Fruit fly (Drosophila melanogaster) whole organism, larva: Measurements from ENCODE around the gene CG14968.

Source experiments
- noc ChIP-seq: fragments of 200-800 bp; sonication (Bioruptor generic); optimal IDR thresholded peaks from 3 replicates; lab custom pipeline; 2019; ENCODE audit warnings: missing biosample characterization, mild to moderate bottlenecking, missing genetic modification characterization, moderate library complexity

Gene CG14968

DNA sequence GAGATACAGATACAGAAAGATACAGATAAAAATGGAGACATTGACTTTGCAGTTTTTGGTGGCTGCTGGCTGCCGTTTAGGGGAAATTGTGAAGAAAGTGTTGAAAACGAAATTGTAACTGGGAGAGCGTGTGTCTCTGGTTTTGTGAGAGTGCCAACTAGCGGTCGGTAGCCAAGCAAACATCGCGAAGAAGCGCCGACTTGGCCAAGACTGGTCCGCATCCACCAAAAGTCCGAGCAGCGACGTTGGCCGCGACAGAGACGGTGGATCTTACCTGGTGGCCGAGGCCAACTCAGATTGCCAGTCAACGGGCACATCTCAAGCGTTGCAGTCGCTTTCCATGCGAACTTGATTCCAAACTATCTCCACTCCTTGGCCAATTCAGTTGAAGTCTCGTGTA, 32.2 kb downstream of the CG14968 start, which contains the start of gene CG14960:
TSS of gene CG14960 (plus strand) at position 301 of the 400 bp plus-strand sequence.
- TF ChIP-seq noc (tag; lab: Kevin White, UChicago) = no peak

DNA sequence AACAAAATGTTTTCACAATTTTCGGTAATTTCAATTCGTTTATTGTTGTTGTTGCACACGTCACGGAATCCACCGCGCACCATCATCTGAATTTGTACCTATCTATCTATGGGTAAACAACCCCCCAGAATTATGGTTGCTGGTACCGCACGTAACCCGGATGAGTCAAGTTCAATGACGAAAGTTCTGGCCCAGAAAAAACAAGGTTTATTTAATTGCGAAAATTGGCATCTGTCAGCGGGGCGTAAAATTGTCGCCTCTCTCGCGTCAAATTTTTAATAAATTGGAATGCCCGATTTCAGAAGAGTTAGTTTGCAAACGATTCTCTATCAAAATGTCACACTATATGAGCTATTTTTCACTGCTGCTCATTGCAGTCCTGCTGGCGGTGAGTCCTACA, 34.8 kb downstream of the CG14968 start, which contains the start of gene CG34265:
TSS of gene CG34265 (plus strand) at position 301 of the 400 bp plus-strand sequence.
- no peak for TF ChIP-seq noc (tag; lab: Kevin White, UChicago)

DNA sequence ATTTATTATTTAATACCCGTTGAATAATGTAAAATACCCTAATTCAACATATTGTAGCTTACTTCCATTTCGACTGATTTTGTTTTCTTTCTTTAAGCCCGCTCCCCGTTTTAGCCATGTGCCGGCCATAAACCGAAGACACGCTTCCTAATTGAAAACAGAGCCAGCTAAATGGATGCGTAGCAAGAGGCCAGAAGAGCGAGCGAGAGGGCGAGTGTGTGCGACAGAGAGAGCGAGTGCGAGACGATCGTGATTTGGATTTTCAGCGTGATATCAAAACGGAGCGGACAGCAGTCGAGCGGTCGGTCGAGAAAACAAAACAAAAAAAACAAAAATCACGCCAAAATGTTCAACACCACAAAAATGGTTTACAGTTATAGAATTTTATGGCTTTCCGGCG, 36.6 kb downstream of the CG14968 start:
- no peak for TF ChIP-seq noc (tag; lab: Kevin White, UChicago)

DNA sequence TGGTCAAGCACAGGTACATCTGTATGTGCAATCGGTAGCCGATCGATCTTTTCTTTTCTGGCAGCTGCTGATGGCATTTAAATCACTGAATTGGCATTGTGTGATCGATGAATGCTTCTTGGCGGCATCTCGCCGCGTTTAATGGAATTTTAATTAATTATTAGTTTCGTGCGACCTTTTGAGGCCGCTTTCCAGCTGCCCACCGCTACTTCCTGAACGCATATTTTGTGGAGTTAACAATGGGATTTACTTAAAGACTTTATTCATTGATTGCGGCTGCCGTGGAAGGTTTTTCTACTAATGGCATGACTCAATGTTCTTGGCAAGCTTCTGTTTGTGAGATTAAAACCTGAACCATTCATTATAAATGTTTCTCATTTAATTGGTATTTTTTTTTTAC, 41.3 kb downstream of the CG14968 start:
- TF ChIP-seq noc (tag; lab: Kevin White, UChicago) = no peak

DNA sequence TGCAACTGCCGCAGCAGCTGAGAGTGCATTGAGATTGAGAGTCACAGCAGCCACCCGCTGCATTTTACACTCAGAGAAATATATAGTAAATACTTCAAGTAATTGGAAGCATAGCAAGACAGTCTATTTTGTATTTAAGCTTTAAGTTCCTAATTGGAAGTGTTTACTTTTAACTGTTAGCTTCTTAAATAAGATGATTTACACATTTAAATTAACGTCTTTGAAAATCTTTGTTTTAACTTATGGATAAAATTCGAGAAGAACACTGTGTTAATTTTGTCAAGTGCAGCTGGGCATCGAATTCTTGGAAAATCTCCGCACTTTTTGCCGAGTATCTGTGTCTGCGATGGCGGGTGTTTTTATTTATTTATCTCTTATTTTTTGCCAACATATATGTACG, 43.2 kb downstream of the CG14968 start:
- TF ChIP-seq noc (tag; lab: Kevin White, UChicago) = no peak

DNA sequence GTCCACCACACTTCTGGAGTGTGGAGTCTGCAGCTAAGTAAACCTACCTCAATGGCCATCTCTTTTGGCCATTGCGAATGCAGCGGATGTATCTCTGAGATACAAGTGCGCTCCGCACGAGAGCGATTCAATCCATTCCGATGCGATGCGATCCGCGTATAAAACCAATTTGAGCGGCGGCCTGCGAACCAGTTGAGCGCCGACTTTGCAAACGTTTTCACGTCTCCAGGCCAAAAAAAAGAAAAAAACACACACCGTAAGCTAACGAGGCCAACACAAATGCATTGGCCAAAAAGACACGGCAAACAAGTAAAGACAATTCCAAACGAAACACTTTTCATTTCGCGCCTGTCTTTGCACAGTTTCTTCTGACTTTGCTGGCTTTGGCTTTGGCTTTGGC, 45.2 kb downstream of the CG14968 start, which contains the start of gene ckd:
TSS of gene ckd (plus strand) at position 189 of the 400 bp plus-strand sequence.
- TF ChIP-seq noc (tag; lab: Kevin White, UChicago) = no peak

DNA sequence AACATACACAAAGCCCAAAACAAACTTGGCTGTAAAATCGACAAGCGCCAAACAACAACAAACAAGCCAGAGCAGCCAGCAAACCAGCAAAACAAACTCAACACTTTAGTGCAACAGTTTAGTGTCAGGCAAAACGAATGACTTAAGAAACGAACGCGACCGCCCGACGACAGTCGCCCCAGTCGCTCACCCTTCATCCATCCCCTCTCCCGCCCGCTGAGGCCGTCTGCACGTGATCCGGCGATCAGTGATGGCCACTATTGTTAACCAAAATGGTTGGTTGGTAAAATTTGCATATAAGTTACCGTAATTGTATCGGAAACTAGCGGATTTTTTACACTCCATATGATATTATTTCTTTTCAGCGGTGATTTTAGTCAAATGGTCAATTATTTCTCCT, 49.3 kb downstream of the CG14968 start:
- no peak for TF ChIP-seq noc (tag; lab: Kevin White, UChicago)

DNA sequence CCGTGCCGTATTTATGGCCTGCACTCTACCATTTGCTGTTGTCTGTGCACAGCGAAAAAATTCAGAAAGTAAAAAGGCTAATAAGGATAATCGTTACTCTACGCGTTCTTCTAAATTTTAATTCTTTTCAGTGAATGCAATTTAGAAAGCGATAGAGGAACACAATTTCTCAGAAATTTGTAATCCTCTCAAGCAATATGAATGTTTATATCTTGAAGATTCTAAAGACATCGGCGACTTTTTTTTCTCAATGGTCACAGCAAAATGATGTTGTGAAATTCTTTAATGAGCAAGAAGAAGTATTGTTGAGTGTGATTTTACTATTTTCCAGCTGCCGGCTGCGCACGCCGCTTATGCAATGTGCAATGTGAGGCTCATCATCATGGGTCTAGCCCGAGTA, 50.0 kb downstream of the CG14968 start:
- no peak for TF ChIP-seq noc (tag; lab: Kevin White, UChicago)

DNA sequence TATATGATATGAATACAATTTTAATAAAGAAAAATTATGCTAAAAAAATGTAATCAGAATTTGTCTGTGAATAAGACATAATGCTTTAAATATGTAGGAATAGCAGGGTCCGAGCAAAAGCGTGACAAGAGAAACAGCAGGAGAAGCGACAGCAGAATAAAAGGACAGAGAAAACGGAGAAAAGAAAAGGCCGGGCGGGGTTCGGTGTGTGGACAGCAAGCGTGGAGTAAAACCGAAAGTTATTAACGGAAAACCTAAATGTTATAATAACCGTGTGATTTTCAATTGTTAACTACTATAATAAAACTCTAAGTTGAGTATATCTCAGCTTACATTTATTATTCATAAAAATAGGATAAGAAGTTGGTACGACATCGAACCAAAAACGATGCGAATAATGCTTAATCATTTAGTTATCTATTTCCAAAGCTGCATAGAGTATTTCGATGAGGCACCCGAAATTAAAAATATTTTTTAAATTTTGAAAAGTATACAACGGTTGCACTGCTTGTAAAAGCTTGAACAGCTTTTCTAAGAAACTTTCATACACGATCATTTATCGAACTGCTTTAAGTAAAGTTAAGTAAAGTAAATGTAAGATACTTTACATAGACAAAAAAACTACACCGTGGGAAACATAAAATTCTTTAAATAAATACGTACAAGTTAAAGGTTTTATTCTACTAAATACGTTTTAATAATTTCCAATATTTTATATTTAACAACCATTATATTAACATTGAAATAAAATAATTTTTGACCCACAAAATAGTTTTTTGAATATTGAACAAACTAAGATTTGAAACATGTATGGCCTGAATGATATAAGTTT, 51.0 kb downstream of the CG14968 start:
- TF ChIP-seq noc (tag; lab: Kevin White, UChicago) = no peak

DNA sequence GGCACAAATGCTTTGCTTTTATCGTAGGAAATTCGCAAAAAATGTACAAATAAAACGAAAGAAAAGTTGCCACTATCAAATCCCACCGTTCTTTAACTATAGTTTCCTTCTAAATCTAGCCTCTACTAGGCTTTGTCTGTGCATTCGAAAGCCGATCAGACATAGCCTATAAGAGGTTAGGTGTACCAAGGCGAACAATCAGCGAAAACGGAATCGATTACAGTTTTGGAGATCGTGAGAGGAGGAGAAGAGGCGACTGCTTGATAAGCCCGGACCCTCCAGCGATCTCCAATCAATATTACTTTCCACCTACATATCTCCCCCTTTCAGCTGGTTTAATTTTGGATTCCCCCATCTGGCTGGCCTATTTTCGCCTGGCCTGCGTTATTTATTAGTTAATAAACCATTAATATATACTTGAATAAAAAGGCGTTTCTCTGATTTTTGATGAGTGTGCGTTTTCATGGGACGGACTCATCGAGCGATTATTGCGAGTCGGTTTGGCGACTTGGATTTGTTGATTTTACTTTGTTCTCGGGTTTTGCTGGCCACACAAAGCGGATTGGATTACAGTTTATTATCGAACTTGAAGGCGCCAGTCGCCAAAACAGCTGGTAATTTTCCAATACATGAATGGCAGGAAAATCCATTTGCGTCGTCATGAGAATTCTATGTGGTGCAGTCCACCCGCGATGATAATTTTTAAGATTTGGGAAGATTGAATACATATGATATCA, 51.8 kb downstream of the CG14968 start:
- TF ChIP-seq noc (tag; lab: Kevin White, UChicago) = no peak

DNA sequence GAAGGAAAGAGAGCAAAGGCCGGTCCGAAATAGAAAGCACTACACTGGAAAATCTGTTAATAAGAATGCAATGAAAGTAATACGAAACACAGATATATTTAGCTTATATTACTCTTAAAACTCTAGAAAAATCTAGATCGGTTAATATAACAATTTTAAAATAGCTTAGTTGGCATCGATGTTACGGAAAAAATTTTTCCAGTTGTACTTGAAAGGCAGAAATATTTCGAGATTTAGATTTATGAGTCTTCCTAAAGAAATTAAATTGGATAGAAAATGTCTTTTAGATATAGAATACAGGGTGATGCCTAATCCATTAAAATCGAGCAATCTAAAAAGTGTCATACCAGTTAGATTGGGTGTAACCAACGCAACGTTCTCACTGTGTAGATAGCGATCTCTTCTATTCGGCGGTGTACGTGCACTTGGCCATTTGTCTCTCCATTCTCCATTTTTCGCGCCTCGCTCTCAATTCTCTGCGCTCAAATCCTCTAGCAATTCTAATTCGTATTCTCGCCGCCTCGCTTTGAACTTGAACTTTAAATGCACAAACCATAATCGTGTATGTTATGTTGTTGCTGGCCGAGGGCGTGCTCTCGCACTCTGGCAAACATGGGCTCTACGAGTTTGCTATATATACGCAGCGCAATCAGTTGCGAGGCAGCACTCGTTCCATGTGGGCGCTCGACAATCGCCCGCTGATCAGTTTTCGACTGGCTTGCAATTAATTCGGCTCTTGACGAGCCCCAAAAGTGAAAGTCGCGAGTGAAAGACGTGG, 52.7 kb downstream of the CG14968 start:
- TF ChIP-seq noc (tag; lab: Kevin White, UChicago) = peak; percentile 98

DNA sequence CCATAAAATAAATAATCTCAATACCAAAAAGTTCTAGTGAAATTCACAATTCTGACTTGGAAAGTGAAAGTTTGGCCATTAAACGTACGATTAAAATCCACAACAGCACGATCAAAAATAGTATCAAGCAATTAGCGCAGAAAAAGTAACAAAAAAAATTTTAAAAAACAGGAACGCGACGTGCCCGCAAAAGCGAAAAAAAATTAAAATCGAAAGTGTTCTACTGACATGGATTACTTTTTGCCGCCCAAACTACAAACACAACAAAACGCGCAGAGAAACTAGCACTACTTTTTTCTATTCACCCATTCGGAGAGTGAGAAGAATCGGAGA, 53.3 kb downstream of the CG14968 start:
- no peak for TF ChIP-seq noc (tag; lab: Kevin White, UChicago)
